Fruit fly (Drosophila melanogaster) whole organism, embryonic: ENCODE data around the gene mRpL10.

Source experiments
- Blimp-1 ChIP-seq: fragments of 200-800 bp; sonication (Bioruptor generic); optimal IDR thresholded peaks from 3 replicates; lab custom pipeline; 2018; ENCODE audit warnings: missing biosample characterization, missing genetic modification characterization, mild to moderate bottlenecking, moderate library complexity, missing genetic modification reagents
- C15 ChIP-seq: fragments of 200-800 bp; sonication (Bioruptor generic); IDR thresholded peaks from 3 replicates; pipeline ENCODE4 v1.3.6; 2022; ENCODE audit warnings: missing biosample characterization, missing genetic modification characterization
- CG11398 ChIP-seq: fragments of 200-800 bp; sonication (Bioruptor generic); optimal IDR thresholded peaks from 2 replicates; lab custom pipeline; 2016; ENCODE audit warnings: missing biosample characterization, missing genetic modification characterization
- CG12236 ChIP-seq: fragments of 200-800 bp; sonication (Bioruptor generic); optimal IDR thresholded peaks from 2 replicates; lab custom pipeline; 2016; ENCODE audit warnings: missing biosample characterization, missing genetic modification characterization
- CG12391 ChIP-seq: fragments of 200-800 bp; sonication (Bioruptor generic); optimal IDR thresholded peaks from 3 replicates; lab custom pipeline; 2018; ENCODE audit warnings: missing biosample characterization, mild to moderate bottlenecking, missing genetic modification characterization, moderate library complexity
- CG13775 ChIP-seq: fragments of 200-800 bp; sonication (Bioruptor generic); optimal IDR thresholded peaks from 3 replicates; lab custom pipeline; 2017; ENCODE audit warnings: missing biosample characterization, mild to moderate bottlenecking, missing genetic modification characterization
- CG14014 ChIP-seq: fragments of 200-800 bp; sonication (Bioruptor generic); IDR thresholded peaks from 2 replicates; pipeline ENCODE4 v1.3.6; 2022; ENCODE audit warnings: missing biosample characterization, missing genetic modification characterization
- CG14667 ChIP-seq: fragments of 200-800 bp; sonication (Bioruptor generic); IDR thresholded peaks from 2 replicates; pipeline ENCODE4 v1.3.6; 2022; ENCODE audit warnings: missing biosample characterization, missing genetic modification characterization
- CG15514 ChIP-seq: fragments of 200-800 bp; sonication (Bioruptor generic); optimal IDR thresholded peaks from 3 replicates; lab custom pipeline; 2017; ENCODE audit warnings: missing biosample characterization, missing genetic modification characterization, mild to moderate bottlenecking, moderate library complexity, missing genetic modification reagents
- CG30431 ChIP-seq: fragments of 200-800 bp; sonication (Bioruptor generic); optimal IDR thresholded peaks from 2 replicates; lab custom pipeline; 2017; ENCODE audit warnings: missing biosample characterization, missing genetic modification characterization
- CG31388 ChIP-seq: fragments of 200-800 bp; sonication (Bioruptor generic); optimal IDR thresholded peaks from 2 replicates; lab custom pipeline; 2016; ENCODE audit warnings: missing biosample characterization, missing genetic modification characterization
- CG3163 ChIP-seq: fragments of 200-800 bp; sonication (Bioruptor generic); optimal IDR thresholded peaks from 3 replicates; lab custom pipeline; 2016; ENCODE audit warnings: missing biosample characterization, missing genetic modification characterization
- CG32532 ChIP-seq: fragments of 200-800 bp; sonication (Bioruptor generic); IDR thresholded peaks from 2 replicates; pipeline ENCODE4 v1.3.6; 2022; ENCODE audit warnings: missing biosample characterization, missing genetic modification characterization
- CG6689 ChIP-seq: fragments of 200-800 bp; sonication (Bioruptor generic); IDR thresholded peaks from 2 replicates; pipeline ENCODE4 v1.3.6; 2022; ENCODE audit warnings: missing biosample characterization, missing genetic modification characterization
- CG7745 ChIP-seq: fragments of 200-800 bp; sonication (Bioruptor generic); optimal IDR thresholded peaks from 2 replicates; lab custom pipeline; 2018; ENCODE audit warnings: missing biosample characterization, mild to moderate bottlenecking, missing genetic modification characterization, moderate library complexity
- CG7839 ChIP-seq: fragments of 200-800 bp; sonication (Bioruptor generic); optimal IDR thresholded peaks from 3 replicates; lab custom pipeline; 2018; ENCODE audit warnings: missing biosample characterization, mild to moderate bottlenecking, missing genetic modification characterization, moderate library complexity
- CG7987 ChIP-seq: fragments of 200-800 bp; sonication (Bioruptor generic); optimal IDR thresholded peaks from 2 replicates; lab custom pipeline; 2018; ENCODE audit warnings: missing biosample characterization, mild to moderate bottlenecking, missing genetic modification characterization, moderate library complexity
- CG9437 ChIP-seq: fragments of 200-800 bp; sonication (Bioruptor generic); optimal IDR thresholded peaks from 2 replicates; lab custom pipeline; 2018; ENCODE audit warnings: missing biosample characterization, mild to moderate bottlenecking, missing genetic modification characterization
- CHES-1-like ChIP-seq: fragments of 200-800 bp; sonication (Bioruptor generic); optimal IDR thresholded peaks from 2 replicates; lab custom pipeline; 2016; ENCODE audit warnings: missing biosample characterization, missing genetic modification characterization
- Elba2 ChIP-seq: fragments of 200-800 bp; sonication (Bioruptor generic); optimal IDR thresholded peaks from 3 replicates; lab custom pipeline; 2016; ENCODE audit warnings: missing biosample characterization, missing genetic modification characterization
- HLH4C ChIP-seq: fragments of 200-800 bp; sonication (Bioruptor generic); IDR thresholded peaks from 3 replicates; pipeline ENCODE4 v1.3.6; 2022; ENCODE audit warnings: missing biosample characterization, missing genetic modification characterization; ENCODE audit not compliant: partially characterized antibody
- HLHmδ ChIP-seq: fragments of 200-800 bp; sonication (Bioruptor generic); optimal IDR thresholded peaks from 2 replicates; lab custom pipeline; 2018; ENCODE audit warnings: missing biosample characterization, mild to moderate bottlenecking, missing genetic modification characterization, moderate library complexity
- Lim3 ChIP-seq: fragments of 200-800 bp; sonication (Bioruptor generic); IDR thresholded peaks from 2 replicates; pipeline ENCODE4 v1.3.6; 2022; ENCODE audit warnings: missing biosample characterization, missing genetic modification characterization
- Med ChIP-seq: fragments of 200-800 bp; sonication (Bioruptor generic); peaks from one replicate; lab custom pipeline; 2016; ENCODE audit warnings: missing biosample characterization, missing genetic modification characterization, mild to moderate bottlenecking, inconsistent platforms, moderate library complexity
- NC2α ChIP-seq: fragments of 200-800 bp; sonication (Bioruptor generic); optimal IDR thresholded peaks from 2 replicates; lab custom pipeline; 2016; ENCODE audit warnings: missing biosample characterization, missing genetic modification characterization
- Sry-β ChIP-seq: fragments of 200-800 bp; sonication (Bioruptor generic); optimal IDR thresholded peaks from 2 replicates; lab custom pipeline; 2018; ENCODE audit warnings: missing biosample characterization, mild to moderate bottlenecking, missing genetic modification characterization, moderate library complexity
- Sry-δ ChIP-seq: fragments of 200-800 bp; sonication (Bioruptor generic); optimal IDR thresholded peaks from 2 replicates; lab custom pipeline; 2016; ENCODE audit warnings: missing biosample characterization, missing genetic modification characterization
- Usf ChIP-seq: fragments of 200-800 bp; sonication (Bioruptor generic); optimal IDR thresholded peaks from 2 replicates; lab custom pipeline; 2017; ENCODE audit warnings: missing genotype, missing biosample characterization, missing genetic modification characterization
- amos ChIP-seq: fragments of 200-800 bp; sonication (Bioruptor generic); IDR thresholded peaks from 2 replicates; pipeline ENCODE4 v1.3.6; 2022; ENCODE audit warnings: missing biosample characterization, missing genetic modification characterization; ENCODE audit not compliant: partially characterized antibody
- bigmax ChIP-seq: fragments of 200-800 bp; sonication (Bioruptor generic); optimal IDR thresholded peaks from 2 replicates; lab custom pipeline; 2018; ENCODE audit warnings: missing biosample characterization, mild to moderate bottlenecking, missing genetic modification characterization
- da ChIP-seq: fragments of 200-800 bp; sonication (Bioruptor generic); optimal IDR thresholded peaks from 2 replicates; lab custom pipeline; 2016; ENCODE audit warnings: missing biosample characterization, missing genetic modification characterization
- en ChIP-seq: fragments of 200-800 bp; sonication (Bioruptor generic); optimal IDR thresholded peaks from 2 replicates; lab custom pipeline; 2016; ENCODE audit warnings: missing biosample characterization, missing genetic modification characterization
- fd96Cb ChIP-seq: fragments of 200-800 bp; sonication (Bioruptor generic); optimal IDR thresholded peaks from 2 replicates; lab custom pipeline; 2018; ENCODE audit warnings: missing biosample characterization, mild to moderate bottlenecking, missing genetic modification characterization, moderate library complexity
- fru ChIP-seq: fragments of >200 bp; optimal IDR thresholded peaks from 2 replicates; lab custom pipeline; 2017
- gem ChIP-seq: fragments of 200-800 bp; sonication (Bioruptor generic); optimal IDR thresholded peaks from 2 replicates; lab custom pipeline; 2019; ENCODE audit warnings: missing biosample characterization, mild to moderate bottlenecking, missing genetic modification characterization, moderate library complexity
- h ChIP-seq: fragments of >200 bp; optimal IDR thresholded peaks from 2 replicates; lab custom pipeline; 2017
- hb ChIP-seq: fragments of 200-800 bp; sonication (Bioruptor generic); IDR thresholded peaks from 3 replicates; pipeline ENCODE4 v1.3.6; 2022; ENCODE audit warnings: missing biosample characterization, missing genetic modification characterization; ENCODE audit not compliant: partially characterized antibody
- kah ChIP-seq: fragments of 200-800 bp; sonication (Bioruptor generic); optimal IDR thresholded peaks from 2 replicates; lab custom pipeline; 2018; ENCODE audit warnings: missing biosample characterization, mild to moderate bottlenecking, missing genetic modification characterization
- lola ChIP-seq, 3 experiments: fragments of >200 bp in 2 of 3; fragments of 200-800 bp in 1 of 3; sonication (Bioruptor generic) in 1 of 3; optimal IDR thresholded peaks; 2 replicates each; lab custom pipeline; 2017 to 2019; ENCODE audit warnings: missing biosample characterization in 3 of 3, missing genetic modification characterization in 3 of 3, mild to moderate bottlenecking in 1 of 3, moderate library complexity in 1 of 3
- nmo ChIP-seq: fragments of 200-800 bp; sonication (Bioruptor generic); optimal IDR thresholded peaks from 2 replicates; lab custom pipeline; 2018; ENCODE audit warnings: missing biosample characterization, mild to moderate bottlenecking, missing genetic modification characterization, moderate library complexity
- pb ChIP-seq: fragments of 200-800 bp; sonication (Bioruptor generic); optimal IDR thresholded peaks from 3 replicates; lab custom pipeline; 2016; ENCODE audit warnings: missing biosample characterization, missing genetic modification characterization
- peb ChIP-seq: fragments of 200-800 bp; sonication (Bioruptor generic); IDR thresholded peaks from 2 replicates; pipeline ENCODE4 v1.3.6; 2022; ENCODE audit warnings: missing biosample characterization, missing genetic modification characterization
- pho ChIP-seq: fragments of 200-800 bp; sonication (Bioruptor generic); optimal IDR thresholded peaks from 2 replicates; lab custom pipeline; 2016; ENCODE audit warnings: missing biosample characterization, missing genetic modification characterization
- pnt ChIP-seq: fragments of 200-800 bp; sonication (Bioruptor generic); optimal IDR thresholded peaks from 3 replicates; lab custom pipeline; 2016; ENCODE audit warnings: missing biosample characterization, missing genetic modification characterization
- sc ChIP-seq, 3 experiments: fragments of >200 bp in 2 of 3; fragments of 200-800 bp in 1 of 3; sonication (Bioruptor generic) in 1 of 3; optimal IDR thresholded peaks; 2 replicates in 2 of 3; 3 replicates in 1 of 3; lab custom pipeline; 2017; ENCODE audit warnings: mild to moderate bottlenecking in 1 of 3, missing biosample characterization in 1 of 3, missing genetic modification characterization in 1 of 3, missing genetic modification reagents in 1 of 3
- schlank ChIP-seq: fragments of 200-800 bp; sonication (Bioruptor generic); optimal IDR thresholded peaks from 2 replicates; lab custom pipeline; 2018; ENCODE audit warnings: missing biosample characterization, mild to moderate bottlenecking, missing genetic modification characterization
- tll ChIP-seq, 2 experiments: fragments of 200-800 bp in 1 of 2; fragments of >200 bp in 1 of 2; sonication (Bioruptor generic) in 1 of 2; optimal IDR thresholded peaks; 2 replicates each; lab custom pipeline; 2017 to 2019; ENCODE audit warnings: missing biosample characterization in 2 of 2, missing genetic modification characterization in 2 of 2, mild to moderate bottlenecking in 1 of 2, moderate library complexity in 1 of 2
- wdn ChIP-seq: fragments of 200-800 bp; sonication (Bioruptor generic); IDR thresholded peaks from 2 replicates; pipeline ENCODE4 v1.3.6; 2022; ENCODE audit warnings: missing biosample characterization, missing genetic modification characterization

The mRpL10 gene

DNA sequence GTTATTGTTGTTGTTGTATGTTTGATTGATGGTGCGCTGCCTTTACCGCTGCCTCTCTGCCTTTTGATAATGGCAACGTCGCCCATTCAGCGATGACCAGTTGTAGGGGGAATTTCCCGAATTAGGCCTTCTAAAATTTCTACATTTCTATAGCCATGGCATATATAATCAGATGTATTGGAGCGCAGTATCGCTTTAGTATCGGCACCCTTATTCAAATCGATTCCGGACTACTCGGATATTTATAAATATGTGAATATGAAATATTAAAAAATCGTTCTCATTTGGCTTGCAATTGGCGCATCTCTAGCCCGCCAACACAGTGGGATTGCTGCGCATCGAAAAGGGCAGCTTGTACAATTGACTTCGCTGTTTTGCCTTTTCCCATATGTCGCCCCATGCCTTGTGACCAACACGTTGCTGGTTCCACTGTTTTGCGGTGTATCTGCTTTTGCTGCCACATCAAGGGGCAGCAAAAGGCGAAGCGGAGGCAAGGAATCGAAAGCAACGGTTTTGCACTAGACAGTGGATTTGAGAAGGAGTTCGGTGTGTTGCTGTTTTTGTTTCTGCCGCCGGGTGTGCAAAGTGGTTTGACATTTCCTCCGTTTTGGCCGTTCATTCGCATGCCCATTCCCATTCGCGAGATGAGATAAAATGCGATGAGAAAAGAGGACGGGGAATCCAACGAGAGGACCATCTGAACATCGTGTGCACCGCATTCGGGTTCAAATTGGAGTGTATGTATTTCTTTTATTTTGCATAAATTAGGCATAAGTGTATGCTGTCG, 21.2 kb downstream of the mRpL10 start (continued):
- no peak for TF ChIP-seq tll (GFP tag; optimal IDR thresholded peaks at IDR 0.05; lab: Kevin White, UChicago)
- TF ChIP-seq C15 (GFP tag; lab: Robert Waterston, UW), result no peak
- TF ChIP-seq Usf (GFP tag; lab: Kevin White, UChicago), result no peak
- TF ChIP-seq CG32532 (GFP tag; lab: Robert Waterston, UW), result peak; percentile 64
- peak; percentile 41 for TF ChIP-seq pnt (GFP tag; lab: Kevin White, UChicago)
- TF ChIP-seq wdn, result peak; percentile 52; the same call in 1 of the 2 replicates
- TF ChIP-seq CG12391 (tag; lab: Kevin White, UChicago), result peak; percentile 57
- no peak for TF ChIP-seq Lim3
- no peak for TF ChIP-seq Blimp-1 (GFP tag; lab: Kevin White, UChicago)
- peak; percentile 79 for TF ChIP-seq Med (GFP tag; lab: Kevin White, UChicago)
- peak; percentile 45 for TF ChIP-seq CG6689 (GFP tag; lab: Robert Waterston, UW)
- TF ChIP-seq CG11398 (GFP tag; lab: Kevin White, UChicago), result peak; percentile 15
- peak; percentile 18 for TF ChIP-seq kah (GFP tag; lab: Kevin White, UChicago)
- TF ChIP-seq CG3163 (GFP tag; lab: Kevin White, UChicago), result no peak
- TF ChIP-seq CG31388 (GFP tag; lab: Kevin White, UChicago), result no peak
- no peak for TF ChIP-seq CG12236 (GFP tag; lab: Kevin White, UChicago)
- no peak for TF ChIP-seq CG7745
- no peak for TF ChIP-seq fru
- no peak for TF ChIP-seq bigmax (GFP tag; lab: Kevin White, UChicago)
- peak; percentile 73 for TF ChIP-seq gem (tag; lab: Kevin White, UChicago)
- no peak for TF ChIP-seq CG7987 (GFP tag; lab: Kevin White, UChicago)
- peak; percentile 14 for TF ChIP-seq CG9437 (GFP tag; lab: Kevin White, UChicago)
- TF ChIP-seq schlank, result peak; percentile 25
- no peak for TF ChIP-seq h
- peak; percentile 3 for TF ChIP-seq pb
- TF ChIP-seq HLH4C (GFP tag; lab: Robert Waterston, UW), result peak; percentile 13; the same call in 1 of the 3 replicates
- TF ChIP-seq amos (GFP tag; lab: Robert Waterston, UW), result no peak
- TF ChIP-seq CG7839 (tag; lab: Kevin White, UChicago), result no peak
- peak; percentile 54 for TF ChIP-seq CG15514 (GFP tag; lab: Kevin White, UChicago)
- peak; percentile 31 for TF ChIP-seq CG13775 (GFP tag; lab: Kevin White, UChicago)
- peak; percentile 44 for TF ChIP-seq fd96Cb
- peak; percentile 48 for TF ChIP-seq CG30431 (GFP tag; lab: Kevin White, UChicago)
- peak; percentile 88 for TF ChIP-seq Sry-β (GFP tag; lab: Kevin White, UChicago)
- TF ChIP-seq CG14014 (GFP tag; lab: Robert Waterston, UW), result peak; percentile 61
- TF ChIP-seq Sry-δ (GFP tag; lab: Kevin White, UChicago), result peak; percentile 11
- no peak for TF ChIP-seq NC2α (GFP tag; lab: Kevin White, UChicago)
- TF ChIP-seq pho (GFP tag; lab: Kevin White, UChicago), result peak; percentile 33
- TF ChIP-seq en (GFP tag; lab: Kevin White, UChicago), result no peak
- no peak for TF ChIP-seq HLHmδ (GFP tag; lab: Kevin White, UChicago)
- no peak for TF ChIP-seq hb
- no peak for TF ChIP-seq Elba2 (GFP tag; lab: Kevin White, UChicago)
- TF ChIP-seq sc (optimal IDR thresholded peaks at IDR 0.05; lab: Kevin White, UChicago), result no peak
- TF ChIP-seq sc (GFP tag; optimal IDR thresholded peaks at IDR 0.05; lab: Kevin White, UChicago), result no peak
- TF ChIP-seq peb, result peak; percentile 41; the same call in 1 of the 2 replicates
- peak; percentile 16 for TF ChIP-seq da (GFP tag; lab: Kevin White, UChicago)
- no peak for TF ChIP-seq CG14667 (GFP tag; lab: Robert Waterston, UW)
- TF ChIP-seq nmo, result no peak
- peak in 1 of 3 experiments; percentile 42 for TF ChIP-seq lola (GFP tag; optimal IDR thresholded peaks at IDR 0.05; lab: Kevin White, UChicago)
- peak; percentile 40 for TF ChIP-seq CHES-1-like (GFP tag; lab: Kevin White, UChicago)
